Worm (Caenorhabditis elegans): Measurements from ENCODE around the gene C52G5.3.

- no peak for TF ChIP-seq dao-5 (tag; optimal IDR thresholded peaks at IDR 0.05)
- no peak for TF ChIP-seq him-1 (tag; optimal IDR thresholded peaks at IDR 0.05)
- TF ChIP-seq W03F9.2 (tag; optimal IDR thresholded peaks at IDR 0.05): no peak
Observed at ce11 chrX:12874798-12875342, 28.9 kb upstream of the C52G5.3 start.
